Worm (Caenorhabditis elegans) whole organism, L4 larva: ENCODE data around the gene lec-11.

Source experiments
- F44E2.7 ChIP-seq: fragments of 200-800 bp; sonication (Bioruptor generic); IDR thresholded peaks from 2 replicates; pipeline ENCODE4 v2.1.2; 2022; ENCODE audit warnings: missing genetic modification characterization, missing compliant biosample characterization
- F49E8.2 ChIP-seq: sonication (generic microtip); optimal IDR thresholded peaks from 2 replicates; lab custom pipeline; 2016; ENCODE audit warnings: missing compliant biosample characterization, mild to moderate bottlenecking, missing genetic modification characterization, borderline replicate concordance
- T20F7.1 ChIP-seq: fragments of 200-800 bp; sonication (Bioruptor generic); optimal IDR thresholded peaks from 2 replicates; lab custom pipeline; 2018; ENCODE audit warnings: mild to moderate bottlenecking, missing genetic modification characterization, missing compliant biosample characterization
- Y105C5A.15 ChIP-seq: fragments of 200-800 bp; sonication (Bioruptor generic); IDR thresholded peaks from 2 replicates; pipeline ENCODE4 v1.3.6; 2022; ENCODE audit warnings: missing genetic modification characterization, missing compliant biosample characterization
- Y48G9A.11 ChIP-seq: fragments of 200-800 bp; sonication (Bioruptor generic); IDR thresholded peaks from 2 replicates; pipeline ENCODE4 v1.3.6; 2022; ENCODE audit warnings: missing genetic modification reagents, missing genetic modification characterization, missing compliant biosample characterization
- Y75B8A.6 ChIP-seq: fragments of 200-800 bp; sonication (Bioruptor generic); IDR thresholded peaks from 2 replicates; pipeline ENCODE4 v1.3.6; 2022; ENCODE audit warnings: missing genetic modification reagents, missing genetic modification characterization, missing compliant biosample characterization
- aha-1 ChIP-seq: fragments of 150-350 bp; peaks from one replicate; lab custom pipeline; 2014; ENCODE audit warnings: missing biosample characterization, missing genetic modification characterization
- ceh-20 ChIP-seq: fragments of 200-800 bp; sonication (Bioruptor generic); IDR thresholded peaks from 2 replicates; pipeline ENCODE4 v1.3.6; 2022; ENCODE audit warnings: missing genetic modification reagents, missing genetic modification characterization, missing compliant biosample characterization
- ceh-44 ChIP-seq: fragments of 200-800 bp; sonication (Bioruptor generic); IDR thresholded peaks from 2 replicates; pipeline ENCODE4 v1.3.6; 2022; ENCODE audit warnings: missing genetic modification reagents, missing genetic modification characterization, missing compliant biosample characterization
- ceh-62 ChIP-seq: sonication (generic microtip); optimal IDR thresholded peaks from 2 replicates; lab custom pipeline; 2017; ENCODE audit warnings: missing biosample characterization, missing genetic modification characterization
- ceh-82 ChIP-seq: sonication (generic microtip); optimal IDR thresholded peaks from 2 replicates; lab custom pipeline; 2017; ENCODE audit warnings: missing biosample characterization, missing genetic modification characterization
- ctbp-1 ChIP-seq: fragments of 200-800 bp; sonication (Bioruptor generic); IDR thresholded peaks from 2 replicates; pipeline ENCODE4 v1.3.6; 2022; ENCODE audit warnings: missing genetic modification reagents, missing genetic modification characterization, missing compliant biosample characterization
- daf-19 ChIP-seq: fragments of 200-800 bp; sonication (Bioruptor generic); conservative IDR thresholded peaks from 2 replicates; pipeline ENCODE4 v1.3.6; 2022; ENCODE audit warnings: missing genetic modification characterization, missing compliant biosample characterization
- dmd-6 ChIP-seq: fragments of 200-800 bp; sonication (Bioruptor generic); IDR thresholded peaks from 2 replicates; pipeline ENCODE4 v1.3.6; 2022; ENCODE audit warnings: missing genetic modification reagents, missing genetic modification characterization, missing compliant biosample characterization
- dmd-8 ChIP-seq: fragments of 200-800 bp; sonication (Bioruptor generic); IDR thresholded peaks from 2 replicates; pipeline ENCODE4 v1.3.6; 2022; ENCODE audit warnings: missing genetic modification characterization, missing compliant biosample characterization
- dpl-1 ChIP-seq: fragments of 150-350 bp; optimal IDR thresholded peaks from 2 replicates; lab custom pipeline; 2014; ENCODE audit warnings: missing biosample characterization, missing genetic modification reagents, missing genetic modification characterization
- duxl-1 ChIP-seq: sonication (generic microtip); optimal IDR thresholded peaks from 2 replicates; lab custom pipeline; 2016; ENCODE audit warnings: mild to moderate bottlenecking, missing genetic modification characterization, moderate library complexity, missing compliant biosample characterization; ENCODE audit not compliant: poor library complexity
- egl-27 ChIP-seq: sonication (generic microtip); optimal IDR thresholded peaks from 3 replicates; lab custom pipeline; 2017; ENCODE audit warnings: missing biosample characterization, missing genetic modification reagents, missing genetic modification characterization
- fos-1 ChIP-seq: fragments of 150-350 bp; optimal IDR thresholded peaks from 2 replicates; lab custom pipeline; 2014; ENCODE audit warnings: missing biosample characterization, missing genetic modification characterization
- gei-8 ChIP-seq: fragments of 200-800 bp; sonication (Bioruptor generic); optimal IDR thresholded peaks from 2 replicates; lab custom pipeline; 2018; ENCODE audit warnings: mild to moderate bottlenecking, missing genetic modification characterization, missing compliant biosample characterization
- hlh-11 ChIP-seq: fragments of 200-800 bp; sonication (Bioruptor generic); optimal IDR thresholded peaks from 2 replicates; lab custom pipeline; 2018; ENCODE audit warnings: mild to moderate bottlenecking, missing genetic modification characterization, missing compliant biosample characterization
- hmg-1.1 ChIP-seq: fragments of 200-800 bp; sonication (Bioruptor generic); IDR thresholded peaks from 2 replicates; pipeline ENCODE4 v1.3.6; 2022; ENCODE audit warnings: missing genetic modification reagents, missing genetic modification characterization, missing compliant biosample characterization
- lir-3 ChIP-seq: sonication (generic microtip); optimal IDR thresholded peaks from 2 replicates; lab custom pipeline; 2016; ENCODE audit warnings: mild to moderate bottlenecking, missing genetic modification characterization, missing compliant biosample characterization
- madf-5 ChIP-seq, 2 experiments: fragments of 200-800 bp; sonication (Bioruptor generic); IDR thresholded peaks; 2 replicates each; pipeline ENCODE4 v1.3.6; 2022; ENCODE audit warnings: missing compliant biosample characterization in 2 of 2, missing genetic modification characterization in 2 of 2
- madf-9 ChIP-seq: fragments of 200-800 bp; sonication (Bioruptor generic); conservative IDR thresholded peaks from 2 replicates; pipeline ENCODE4 v1.3.6; 2022; ENCODE audit warnings: missing genetic modification reagents, missing genetic modification characterization, missing compliant biosample characterization
- mdl-1 ChIP-seq, 2 experiments: fragments of 150-350 bp in 1 of 2; sonication (generic microtip) in 1 of 2; optimal IDR thresholded peaks; 2 replicates each; lab custom pipeline; 2014 to 2017; ENCODE audit warnings: missing biosample characterization in 2 of 2, missing genetic modification characterization in 2 of 2
- mdt-29 ChIP-seq: fragments of 200-800 bp; sonication (Bioruptor generic); IDR thresholded peaks from 2 replicates; pipeline ENCODE4 v1.3.6; 2022; ENCODE audit warnings: missing genetic modification reagents, missing genetic modification characterization, missing compliant biosample characterization
- mxl-2 ChIP-seq: fragments of 200-800 bp; sonication (Bioruptor generic); conservative IDR thresholded peaks from 2 replicates; pipeline ENCODE4 v1.3.6; 2022; ENCODE audit warnings: missing genetic modification reagents, missing genetic modification characterization, missing compliant biosample characterization
- mxl-3 ChIP-seq: fragments of 200-800 bp; sonication (Bioruptor generic); optimal IDR thresholded peaks from 2 replicates; lab custom pipeline; 2018; ENCODE audit warnings: mild to moderate bottlenecking, missing genetic modification characterization, missing compliant biosample characterization
- nhr-102 ChIP-seq: sonication (generic microtip); optimal IDR thresholded peaks from 2 replicates; lab custom pipeline; 2016; ENCODE audit warnings: mild to moderate bottlenecking, missing genetic modification characterization, moderate library complexity, missing compliant biosample characterization
- nhr-11 ChIP-seq: fragments of 150-350 bp; optimal IDR thresholded peaks from 2 replicates; lab custom pipeline; 2014; ENCODE audit warnings: missing biosample characterization, missing genetic modification characterization
- nhr-237 ChIP-seq: sonication (generic microtip); optimal IDR thresholded peaks from 2 replicates; lab custom pipeline; 2017; ENCODE audit warnings: missing biosample characterization, missing genetic modification characterization
- nhr-42 ChIP-seq: fragments of 200-800 bp; sonication (Bioruptor generic); IDR thresholded peaks from 2 replicates; pipeline ENCODE4 v1.3.6; 2022; ENCODE audit warnings: missing genetic modification characterization, missing compliant biosample characterization
- nhr-48 ChIP-seq: sonication (generic microtip); optimal IDR thresholded peaks from 2 replicates; lab custom pipeline; 2016; ENCODE audit warnings: mild to moderate bottlenecking, missing genetic modification characterization, missing compliant biosample characterization
- nhr-6 ChIP-seq: fragments of 150-350 bp; optimal IDR thresholded peaks from 2 replicates; lab custom pipeline; 2014; ENCODE audit warnings: missing biosample characterization, missing genetic modification characterization
- nhr-76 ChIP-seq: fragments of 150-350 bp; optimal IDR thresholded peaks from 2 replicates; lab custom pipeline; 2014; ENCODE audit warnings: missing biosample characterization, missing genetic modification characterization
- pha-4 ChIP-seq, 2 experiments: fragments of 150-350 bp in 1 of 2; fragments of 200-800 bp in 1 of 2; sonication (Bioruptor generic) in 1 of 2; IDR thresholded peaks in 1 of 2; optimal IDR thresholded peaks in 1 of 2; 2 replicates each; pipeline versions ENCODE4 v1.3.6 to Lab custom; 2014 to 2022; ENCODE audit warnings: missing genetic modification characterization in 2 of 2, missing genetic modification reagents in 2 of 2, missing biosample characterization in 1 of 2, missing compliant biosample characterization in 1 of 2
- pqm-1 ChIP-seq: sonication (generic microtip); optimal IDR thresholded peaks from 2 replicates; lab custom pipeline; 2017; ENCODE audit warnings: missing biosample characterization, missing genetic modification characterization
- saeg-2 ChIP-seq: fragments of 200-800 bp; sonication (Bioruptor generic); IDR thresholded peaks from 2 replicates; pipeline ENCODE4 v1.3.6; 2022; ENCODE audit warnings: missing genetic modification reagents, missing genetic modification characterization, missing compliant biosample characterization
- sdz-12 ChIP-seq: fragments of 200-800 bp; sonication (Bioruptor generic); optimal IDR thresholded peaks from 2 replicates; lab custom pipeline; 2018; ENCODE audit warnings: mild to moderate bottlenecking, missing genetic modification characterization, missing compliant biosample characterization
- set-16 ChIP-seq: fragments of 200-800 bp; sonication (Bioruptor generic); IDR thresholded peaks from 2 replicates; pipeline ENCODE4 v1.3.6; 2022; ENCODE audit warnings: missing genetic modification reagents, missing genetic modification characterization, missing compliant biosample characterization
- snpc-4 ChIP-seq: fragments of 150-350 bp; optimal IDR thresholded peaks from 2 replicates; lab custom pipeline; 2014; ENCODE audit warnings: missing biosample characterization, missing genetic modification characterization
- spr-1 ChIP-seq: sonication (generic microtip); optimal IDR thresholded peaks from 2 replicates; lab custom pipeline; 2016; ENCODE audit warnings: mild to moderate bottlenecking, missing genetic modification characterization, missing compliant biosample characterization
- spr-3 ChIP-seq: fragments of 200-800 bp; sonication (Bioruptor generic); optimal IDR thresholded peaks from 2 replicates; lab custom pipeline; 2018; ENCODE audit warnings: mild to moderate bottlenecking, missing genetic modification characterization, missing compliant biosample characterization
- unc-62 ChIP-seq, 3 experiments: fragments of 150-350 bp in 1 of 3; sonication (generic microtip); optimal IDR thresholded peaks in 2 of 3; peaks in 1 of 3; 1 replicate in 1 of 3; 2 replicates in 2 of 3; lab custom pipeline; 2014 to 2017; ENCODE audit warnings: missing biosample characterization in 3 of 3, missing genetic modification characterization in 3 of 3, missing genetic modification reagents in 3 of 3, missing genotype in 1 of 3
- zfp-2 ChIP-seq: sonication (generic microtip); optimal IDR thresholded peaks from 2 replicates; lab custom pipeline; 2016; ENCODE audit warnings: mild to moderate bottlenecking, missing genetic modification characterization, missing compliant biosample characterization
- zip-2 ChIP-seq: fragments of 150-350 bp; optimal IDR thresholded peaks from 2 replicates; lab custom pipeline; 2014; ENCODE audit warnings: missing biosample characterization, missing genetic modification characterization

Gene lec-11

ce11 chrIV:6581658-6582057 lies 8.3 kb downstream of the lec-11 start:
- TF ChIP-seq Y75B8A.6 (GFP tag; lab: Robert Waterston, UW) (no peak), aha-1 (peak; percentile 59), zip-2 (no peak), mxl-2 (GFP tag; lab: Robert Waterston, UW) (no peak), nhr-237 (tag; lab: Kevin White, UChicago) (no peak), ctbp-1 (GFP tag; lab: Robert Waterston, UW) (no peak), madf-5 (GFP tag; IDR thresholded peaks at IDR 0.05; lab: Robert Waterston, UW) (no peak), unc-62 (GFP tag; optimal IDR thresholded peaks at IDR 0.05 in 1 of 2; lab: Kevin White, UChicago) (peak in 1 of 2 experiments; percentile 94), unc-62 (tag; optimal IDR thresholded peaks at IDR 0.05; lab: Kevin White, UChicago) (no peak)

ce11 chrIV:6577914-6578313 lies 12.0 kb downstream of the lec-11 start, which contains the start of gene C43G2.3:
Gene C43G2.3 (plus strand): TSS chrIV:6578214.
- no peak for TF ChIP-seq pqm-1 (tag; lab: Kevin White, UChicago)
- TF ChIP-seq nhr-48, result no peak
- TF ChIP-seq T20F7.1 (GFP tag; lab: Kevin White, UChicago), result no peak
- no peak for TF ChIP-seq Y48G9A.11 (GFP tag; lab: Robert Waterston, UW)
- no peak for TF ChIP-seq pha-4 (GFP tag; IDR thresholded peaks at IDR 0.05; lab: Robert Waterston, UW)
- no peak for TF ChIP-seq pha-4 (tag; optimal IDR thresholded peaks at IDR 0.05; lab: Kevin White, UChicago)
- TF ChIP-seq egl-27 (tag; lab: Kevin White, UChicago), result no peak
- TF ChIP-seq nhr-42 (GFP tag; lab: Robert Waterston, UW), result no peak
- no peak for TF ChIP-seq dpl-1
- TF ChIP-seq ceh-20 (GFP tag; lab: Robert Waterston, UW), result no peak
- no peak for TF ChIP-seq F49E8.2 (tag; lab: Kevin White, UChicago)
- TF ChIP-seq daf-19 (GFP tag; lab: Robert Waterston, UW), result no peak
- no peak for TF ChIP-seq snpc-4 (tag; lab: Kevin White, UChicago)
- no peak for TF ChIP-seq hmg-1.1 (GFP tag; lab: Robert Waterston, UW)

- TF ChIP-seq ceh-82 (tag; lab: Kevin White, UChicago) (no peak), nhr-48 (no peak), mdt-29 (GFP tag; lab: Robert Waterston, UW) (no peak), hlh-11 (peak; percentile 81), zfp-2 (tag; lab: Kevin White, UChicago) (no peak), set-16 (GFP tag; lab: Robert Waterston, UW) (no peak), mxl-2 (GFP tag; lab: Robert Waterston, UW) (no peak), mdl-1 (tag; optimal IDR thresholded peaks at IDR 0.05; lab: Kevin White, UChicago) (peak in 1 of 2 experiments; percentile 36), sdz-12 (GFP tag; lab: Kevin White, UChicago) (no peak), nhr-42 (GFP tag; lab: Robert Waterston, UW) (no peak), dmd-8 (GFP tag; lab: Robert Waterston, UW) (no peak), unc-62 (GFP tag; optimal IDR thresholded peaks at IDR 0.05 in 1 of 2; lab: Kevin White, UChicago) (no peak), unc-62 (tag; optimal IDR thresholded peaks at IDR 0.05; lab: Kevin White, UChicago) (no peak), nhr-102 (tag; lab: Kevin White, UChicago) (peak; percentile 26), lir-3 (tag; lab: Kevin White, UChicago) (no peak), hmg-1.1 (GFP tag; lab: Robert Waterston, UW) (peak; percentile 45), nhr-76 (tag; lab: Kevin White, UChicago) (no peak), gei-8 (no peak), spr-1 (tag; lab: Kevin White, UChicago) (no peak), duxl-1 (tag; lab: Kevin White, UChicago) (no peak), ceh-62 (tag; lab: Kevin White, UChicago) (no peak), saeg-2 (GFP tag; lab: Robert Waterston, UW) (no peak), nhr-11 (tag; lab: Kevin White, UChicago) (no peak), mxl-3 (GFP tag; lab: Kevin White, UChicago) (peak; percentile 30), dmd-6 (GFP tag; lab: Robert Waterston, UW) (peak; percentile 19; the same call in 1 of the 2 replicates), fos-1 (no peak), madf-9 (GFP tag; lab: Robert Waterston, UW) (peak; percentile 49; the same call in 1 of the 2 replicates), Y105C5A.15 (GFP tag; lab: Robert Waterston, UW) (no peak), nhr-6 (tag; lab: Kevin White, UChicago) (peak; percentile 30), madf-5 (GFP tag; IDR thresholded peaks at IDR 0.05; lab: Robert Waterston, UW) (no peak), spr-3 (GFP tag; lab: Kevin White, UChicago) (no peak), F44E2.7 (GFP tag; lab: Robert Waterston, UW) (no peak), ceh-44 (GFP tag; lab: Robert Waterston, UW) (no peak), dpl-1 (no peak)
These were observed 13.2 kb downstream of the lec-11 start for ce11 chrIV:6576728-6577101.
